Fruit fly (Drosophila melanogaster) whole organism, embryonic: ENCODE data around the gene CG13409.

Experiments
- CG13296 ChIP-seq: fragments of 200-800 bp; sonication (Bioruptor generic); optimal IDR thresholded peaks from 3 replicates; lab custom pipeline; 2018; ENCODE audit warnings: missing biosample characterization, mild to moderate bottlenecking, missing genetic modification characterization
- CG30020 ChIP-seq: fragments of 200-800 bp; optimal IDR thresholded peaks from 2 replicates; lab custom pipeline; 2019; ENCODE audit warnings: missing biosample characterization, mild to moderate bottlenecking, missing genetic modification characterization, moderate library complexity
- CG8478 ChIP-seq: fragments of >200 bp; optimal IDR thresholded peaks from 2 replicates; lab custom pipeline; 2018
- Dfd ChIP-seq, 2 experiments: fragments of >200 bp; optimal IDR thresholded peaks; 2 replicates each; lab custom pipeline; 2017; ENCODE audit warnings: missing biosample characterization in 2 of 2, missing genetic modification characterization in 2 of 2
- H15 ChIP-seq: fragments of 200-800 bp; sonication (Bioruptor generic); IDR thresholded peaks from 3 replicates; pipeline ENCODE4 v1.3.6; 2022; ENCODE audit warnings: missing biosample characterization, missing genetic modification characterization
- MTF-1 ChIP-seq: fragments of 200-800 bp; sonication (Bioruptor generic); optimal IDR thresholded peaks from 2 replicates; lab custom pipeline; 2018; ENCODE audit warnings: missing biosample characterization, mild to moderate bottlenecking, missing genetic modification characterization, borderline replicate concordance
- ap ChIP-seq: fragments of 200-800 bp; sonication (Bioruptor generic); IDR thresholded peaks from 2 replicates; pipeline ENCODE4 v1.3.6; 2022; ENCODE audit warnings: missing biosample characterization, missing genetic modification characterization
- chn ChIP-seq: fragments of 200-800 bp; sonication (Bioruptor generic); optimal IDR thresholded peaks from 2 replicates; lab custom pipeline; 2016; ENCODE audit warnings: missing biosample characterization, missing genetic modification characterization
- corto ChIP-seq: fragments of 200-800 bp; sonication (Bioruptor generic); optimal IDR thresholded peaks from 2 replicates; lab custom pipeline; 2016; ENCODE audit warnings: missing biosample characterization, mild to moderate bottlenecking, missing genetic modification characterization, moderate library complexity
- h ChIP-seq: fragments of >200 bp; optimal IDR thresholded peaks from 2 replicates; lab custom pipeline; 2017
- otp ChIP-seq: fragments of 200-800 bp; sonication (Bioruptor generic); IDR thresholded peaks from 3 replicates; pipeline ENCODE4, ENCODE4 v1.3.6; 2022; ENCODE audit warnings: missing biosample characterization, missing genetic modification characterization
- pros ChIP-seq: fragments of 200-800 bp; sonication (Bioruptor generic); optimal IDR thresholded peaks from 3 replicates; lab custom pipeline; 2019; ENCODE audit warnings: missing biosample characterization, mild to moderate bottlenecking, missing genetic modification characterization, moderate library complexity
- ttk ChIP-seq: fragments of 200-800 bp; sonication (Bioruptor generic); IDR thresholded peaks from 2 replicates; pipeline ENCODE4 v2.1.2; 2022; ENCODE audit warnings: missing biosample characterization, missing genetic modification characterization
- zf30C ChIP-seq: fragments of 200-800 bp; sonication (Bioruptor generic); optimal IDR thresholded peaks from 3 replicates; lab custom pipeline; 2018; ENCODE audit warnings: missing biosample characterization, mild to moderate bottlenecking, missing genetic modification characterization

DNA sequence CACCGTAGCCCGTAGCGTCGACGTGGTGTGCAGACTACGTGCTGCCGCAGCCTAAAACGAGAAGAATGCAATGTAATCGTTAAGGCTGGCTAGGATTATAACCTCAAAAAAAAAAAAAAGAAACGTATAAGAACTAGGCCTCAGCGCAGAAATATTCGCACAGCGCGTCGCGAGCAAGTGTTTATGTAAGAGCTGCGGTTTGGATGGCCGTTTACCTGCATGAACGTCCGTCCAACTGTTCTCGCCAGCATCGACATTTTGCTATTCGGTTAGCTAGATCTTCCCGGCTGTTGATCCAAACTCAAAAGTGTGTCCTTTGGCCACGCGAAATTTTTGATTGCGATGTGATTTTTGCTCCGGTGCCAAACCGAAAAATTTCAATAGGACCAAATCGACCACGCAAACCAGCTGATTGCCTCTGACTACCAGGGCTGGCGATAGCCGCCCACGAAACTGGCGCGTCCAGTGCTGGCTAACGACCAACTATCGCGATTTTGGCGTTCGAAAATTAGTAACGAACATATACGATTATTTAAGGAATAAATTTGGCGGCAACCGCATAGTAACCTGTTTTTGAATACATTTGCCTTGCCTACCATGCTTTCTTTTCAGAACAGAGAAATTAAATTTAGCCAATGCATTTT is 12.8 kb downstream of the CG13409 start, which contains the start of gene Idh3b:
- no peak for TF ChIP-seq CG8478 (lab: Kevin White, UChicago)
- no peak for TF ChIP-seq MTF-1 (GFP tag; lab: Kevin White, UChicago)
- TF ChIP-seq h (lab: Kevin White, UChicago): no peak
- TF ChIP-seq Dfd (GFP tag; optimal IDR thresholded peaks at IDR 0.05; lab: Kevin White, UChicago): no peak
- TF ChIP-seq CG13296 (GFP tag; lab: Kevin White, UChicago): peak; percentile 21
- no peak for TF ChIP-seq pros (GFP tag; lab: Kevin White, UChicago)
- TF ChIP-seq H15: no peak; the same call in 2 of the 3 replicates
- no peak for TF ChIP-seq ap (GFP tag; lab: Robert Waterston, UW)
- no peak for TF ChIP-seq corto (GFP tag; lab: Kevin White, UChicago)
- TF ChIP-seq zf30C (GFP tag; lab: Kevin White, UChicago): no peak
- no peak for TF ChIP-seq CG30020 (tag; lab: Kevin White, UChicago)
- no peak for TF ChIP-seq otp (GFP tag; lab: Robert Waterston, UW)
- TF ChIP-seq chn: peak; percentile 74
- TF ChIP-seq ttk (GFP tag; lab: Robert Waterston, UW): no peak
